Worm (Caenorhabditis elegans) whole organism, young adult: ENCODE data around the gene npr-26.

Experiments
- C17E4.6 ChIP-seq: fragments of 200-800 bp; sonication (Bioruptor generic); IDR thresholded peaks from 2 replicates; pipeline ENCODE4 v1.3.6; 2022; ENCODE audit warnings: missing genetic modification reagents, missing genetic modification characterization, missing compliant biosample characterization
- D2030.7 ChIP-seq: fragments of 200-800 bp; sonication (Bioruptor generic); IDR thresholded peaks from 2 replicates; pipeline ENCODE4 v1.3.6; 2022; ENCODE audit warnings: missing genetic modification reagents, missing genetic modification characterization, missing compliant biosample characterization
- F33H1.4 ChIP-seq: fragments of 200-800 bp; sonication (Bioruptor generic); IDR thresholded peaks from 2 replicates; pipeline ENCODE4 v1.3.6; 2022; ENCODE audit warnings: missing genetic modification reagents, missing genetic modification characterization, missing compliant biosample characterization
- F49E8.2 ChIP-seq: sonication (generic microtip); optimal IDR thresholded peaks from 3 replicates; lab custom pipeline; 2017; ENCODE audit warnings: missing genetic modification characterization, mild to moderate bottlenecking, missing compliant biosample characterization, antibody characterized with exemption, moderate library complexity; ENCODE audit not compliant: insufficient read depth
- F55B11.4 ChIP-seq: sonication (generic microtip); optimal IDR thresholded peaks from 2 replicates; lab custom pipeline; 2016; ENCODE audit warnings: missing compliant biosample characterization, missing genetic modification characterization, borderline replicate concordance; ENCODE audit not compliant: insufficient read depth
- T07F8.4 ChIP-seq: sonication (generic microtip); optimal IDR thresholded peaks from 2 replicates; lab custom pipeline; 2016; ENCODE audit warnings: mild to moderate bottlenecking, missing genetic modification characterization, moderate library complexity, missing compliant biosample characterization
- Y53G8AR.9 ChIP-seq: fragments of 200-800 bp; sonication (Bioruptor generic); conservative IDR thresholded peaks from 2 replicates; pipeline ENCODE4 v1.3.6; 2022; ENCODE audit warnings: missing genetic modification reagents, missing genetic modification characterization, missing compliant biosample characterization
- Y56A3A.18 ChIP-seq: fragments of 200-800 bp; sonication (Bioruptor generic); IDR thresholded peaks from 2 replicates; pipeline ENCODE4 v1.3.6; 2022; ENCODE audit warnings: missing genetic modification reagents, missing genetic modification characterization, missing compliant biosample characterization
- Y79H2A.3 ChIP-seq: fragments of 200-800 bp; sonication (Bioruptor generic); conservative IDR thresholded peaks from 2 replicates; pipeline ENCODE4 v1.3.6; 2022; ENCODE audit warnings: missing genetic modification reagents, missing genetic modification characterization, missing compliant biosample characterization
- Y95B8A.8 ChIP-seq: fragments of 200-800 bp; sonication (Bioruptor generic); IDR thresholded peaks from 2 replicates; pipeline ENCODE4 v1.3.6; 2022; ENCODE audit warnings: missing genetic modification reagents, missing genetic modification characterization, missing compliant biosample characterization
- akir-1 ChIP-seq: fragments of 200-800 bp; sonication (Bioruptor generic); optimal IDR thresholded peaks from 2 replicates; lab custom pipeline; 2018; ENCODE audit warnings: mild to moderate bottlenecking, missing genetic modification characterization, moderate library complexity, missing compliant biosample characterization
- ama-1 ChIP-seq, 3 experiments: fragments of 150-350 bp in 1 of 3; sonication (generic microtip) in 2 of 3; optimal IDR thresholded peaks; 2 replicates each; lab custom pipeline; 2014 to 2018; ENCODE audit warnings: missing biosample characterization in 2 of 3, missing genetic modification characterization in 2 of 3, missing genetic modification reagents in 2 of 3
- attf-5 ChIP-seq: fragments of 200-800 bp; sonication (Bioruptor generic); optimal IDR thresholded peaks from 2 replicates; lab custom pipeline; 2018; ENCODE audit warnings: mild to moderate bottlenecking, missing genetic modification characterization, missing compliant biosample characterization
- bed-2 ChIP-seq: fragments of 200-800 bp; sonication (Bioruptor generic); IDR thresholded peaks from 2 replicates; pipeline ENCODE4 v1.3.6; 2022; ENCODE audit warnings: missing genetic modification reagents, missing genetic modification characterization, missing compliant biosample characterization
- cebp-1 ChIP-seq, 2 experiments: fragments of 200-800 bp in 1 of 2; sonication (Bioruptor generic) in 1 of 2; sonication (generic microtip) in 1 of 2; IDR thresholded peaks in 1 of 2; optimal IDR thresholded peaks in 1 of 2; 2 replicates each; pipeline versions ENCODE4 v1.3.6 to Lab custom; 2017 to 2022; ENCODE audit warnings: missing compliant biosample characterization in 2 of 2, missing genetic modification characterization in 2 of 2, mild to moderate bottlenecking in 1 of 2, missing genetic modification reagents in 1 of 2, moderate library complexity in 1 of 2
- cebp-2 ChIP-seq: fragments of 200-800 bp; sonication (Bioruptor generic); IDR thresholded peaks from 2 replicates; pipeline ENCODE4 v1.3.6; 2022; ENCODE audit warnings: missing genetic modification characterization, missing compliant biosample characterization
- ceh-100 ChIP-seq: fragments of 200-800 bp; sonication (Bioruptor generic); IDR thresholded peaks from 2 replicates; pipeline ENCODE4 v1.3.6; 2022; ENCODE audit warnings: missing genetic modification reagents, missing genetic modification characterization, missing compliant biosample characterization
- ceh-58 ChIP-seq: fragments of 200-800 bp; sonication (Bioruptor generic); IDR thresholded peaks from 2 replicates; pipeline ENCODE4 v1.3.6; 2022; ENCODE audit warnings: missing genetic modification characterization, missing compliant biosample characterization
- die-1 ChIP-seq: sonication (generic microtip); optimal IDR thresholded peaks from 2 replicates; lab custom pipeline; 2016; ENCODE audit warnings: missing genotype, mild to moderate bottlenecking, missing genetic modification characterization, missing compliant biosample characterization
- dpff-1 ChIP-seq: sonication (generic microtip); optimal IDR thresholded peaks from 2 replicates; lab custom pipeline; 2017; ENCODE audit warnings: mild to moderate bottlenecking, missing genetic modification characterization, missing compliant biosample characterization
- egrh-3 ChIP-seq: fragments of 200-800 bp; sonication (Bioruptor generic); IDR thresholded peaks from 2 replicates; pipeline ENCODE4 v1.3.6; 2022; ENCODE audit warnings: missing genetic modification reagents, missing genetic modification characterization, missing compliant biosample characterization
- ekl-4 ChIP-seq: fragments of 200-800 bp; sonication (Bioruptor generic); IDR thresholded peaks from 2 replicates; pipeline ENCODE4 v1.3.6; 2022; ENCODE audit warnings: missing genetic modification reagents, missing genetic modification characterization, missing compliant biosample characterization
- gei-17 ChIP-seq: fragments of 200-800 bp; sonication (Bioruptor generic); optimal IDR thresholded peaks from 2 replicates; lab custom pipeline; 2018; ENCODE audit warnings: mild to moderate bottlenecking, missing genetic modification characterization, missing compliant biosample characterization
- hmg-20 ChIP-seq: fragments of 200-800 bp; sonication (Bioruptor generic); IDR thresholded peaks from 2 replicates; pipeline ENCODE4 v1.3.6; 2022; ENCODE audit warnings: missing genetic modification reagents, missing genetic modification characterization, missing compliant biosample characterization
- lag-1 ChIP-seq: fragments of 200-800 bp; sonication (Bioruptor generic); IDR thresholded peaks from 2 replicates; pipeline ENCODE4 v1.3.6; 2022; ENCODE audit warnings: missing genetic modification reagents, missing genetic modification characterization, missing compliant biosample characterization
- let-607 ChIP-seq, 2 experiments: fragments of 200-800 bp in 1 of 2; sonication (Bioruptor generic) in 1 of 2; sonication (generic microtip) in 1 of 2; optimal IDR thresholded peaks; 2 replicates each; lab custom pipeline; 2016 to 2018; ENCODE audit warnings: mild to moderate bottlenecking in 2 of 2, missing compliant biosample characterization in 2 of 2, missing genetic modification characterization in 2 of 2, moderate library complexity in 2 of 2, missing genotype in 1 of 2
- lin-26 ChIP-seq: fragments of 200-800 bp; sonication (Bioruptor generic); IDR thresholded peaks from 2 replicates; pipeline ENCODE4 v1.3.6; 2022; ENCODE audit warnings: missing genetic modification reagents, missing genetic modification characterization, missing compliant biosample characterization
- lin-40 ChIP-seq: sonication (generic microtip); optimal IDR thresholded peaks from 2 replicates; lab custom pipeline; 2016; ENCODE audit warnings: missing genetic modification characterization, mild to moderate bottlenecking, missing compliant biosample characterization, missing genotype, missing genetic modification reagents
- lir-1 ChIP-seq: fragments of 200-800 bp; sonication (Bioruptor generic); conservative IDR thresholded peaks from 2 replicates; pipeline ENCODE4 v1.3.6; 2022; ENCODE audit warnings: missing genetic modification reagents, missing genetic modification characterization, missing compliant biosample characterization
- nfyb-1 ChIP-seq: fragments of 200-800 bp; sonication (Bioruptor generic); IDR thresholded peaks from 2 replicates; pipeline ENCODE4 v1.3.6; 2022; ENCODE audit warnings: missing genetic modification reagents, missing genetic modification characterization, missing compliant biosample characterization
- nhr-120 ChIP-seq: fragments of 200-800 bp; sonication (Bioruptor generic); IDR thresholded peaks from 2 replicates; pipeline ENCODE4 v1.3.6; 2022; ENCODE audit warnings: missing genetic modification characterization, missing compliant biosample characterization
- nhr-80 ChIP-seq: sonication (generic microtip); optimal IDR thresholded peaks from 2 replicates; lab custom pipeline; 2016; ENCODE audit warnings: missing genetic modification characterization, missing compliant biosample characterization
- pbrm-1 ChIP-seq: fragments of 200-800 bp; sonication (Bioruptor generic); IDR thresholded peaks from 2 replicates; pipeline ENCODE4 v1.3.6; 2022; ENCODE audit warnings: missing genetic modification reagents, missing genetic modification characterization, missing compliant biosample characterization
- rcor-1 ChIP-seq: fragments of 200-800 bp; sonication (Bioruptor generic); IDR thresholded peaks from 2 replicates; pipeline ENCODE4 v1.3.6; 2022; ENCODE audit warnings: missing genetic modification reagents, missing genetic modification characterization, missing compliant biosample characterization
- repo-1 ChIP-seq: sonication (generic microtip); optimal IDR thresholded peaks from 2 replicates; lab custom pipeline; 2017; ENCODE audit warnings: mild to moderate bottlenecking, missing genetic modification characterization, missing compliant biosample characterization
- sdz-38 ChIP-seq: sonication (generic microtip); optimal IDR thresholded peaks from 2 replicates; lab custom pipeline; 2016; ENCODE audit warnings: missing genotype, missing genetic modification characterization, missing compliant biosample characterization
- tbx-9 ChIP-seq: sonication (generic microtip); optimal IDR thresholded peaks from 2 replicates; lab custom pipeline; 2016; ENCODE audit warnings: borderline replicate concordance, missing genetic modification characterization, inconsistent platforms, missing compliant biosample characterization
- tlf-1 ChIP-seq: fragments of 200-800 bp; sonication (Bioruptor generic); optimal IDR thresholded peaks from 2 replicates; lab custom pipeline; 2018; ENCODE audit warnings: mild to moderate bottlenecking, missing genetic modification characterization, missing compliant biosample characterization
- xnd-1 ChIP-seq: sonication (generic microtip); optimal IDR thresholded peaks from 2 replicates; lab custom pipeline; 2016; ENCODE audit warnings: missing genotype, missing genetic modification reagents, missing genetic modification characterization, missing compliant biosample characterization
- zim-3 ChIP-seq: sonication (generic microtip); optimal IDR thresholded peaks from 2 replicates; lab custom pipeline; 2017; ENCODE audit warnings: mild to moderate bottlenecking, missing genetic modification characterization, moderate library complexity, missing compliant biosample characterization
- ztf-28 ChIP-seq: fragments of 200-800 bp; sonication (Bioruptor generic); IDR thresholded peaks from 2 replicates; pipeline ENCODE4 v1.3.6; 2022; ENCODE audit warnings: missing genetic modification reagents, missing genetic modification characterization, missing compliant biosample characterization

Gene npr-26

ce11 chrIV:17427423-17427822, 9.8 kb upstream of the npr-26 start, which contains the start of gene C06A12.3:
Gene C06A12.3 (plus strand): TSS chrIV:17427723.
- TF ChIP-seq F33H1.4 (no peak), tlf-1 (GFP tag; lab: Kevin White, UChicago) (no peak), attf-5 (GFP tag; lab: Kevin White, UChicago) (no peak), dpff-1 (tag; lab: Kevin White, UChicago) (no peak), T07F8.4 (no peak), Y95B8A.8 (GFP tag; lab: Robert Waterston, UW) (no peak), rcor-1 (GFP tag; lab: Robert Waterston, UW) (no peak), lin-40 (tag; lab: Kevin White, UChicago) (no peak), D2030.7 (GFP tag; lab: Robert Waterston, UW) (no peak), zim-3 (tag; lab: Kevin White, UChicago) (no peak), F55B11.4 (no peak)

- TF ChIP-seq nhr-80 (tag; lab: Kevin White, UChicago) = no peak
- TF ChIP-seq akir-1 (GFP tag; lab: Kevin White, UChicago) = no peak
- no peak for TF ChIP-seq repo-1 (tag; lab: Kevin White, UChicago)
- no peak for TF ChIP-seq Y79H2A.3 (GFP tag; lab: Robert Waterston, UW)
- TF ChIP-seq F49E8.2 (tag; lab: Kevin White, UChicago) = no peak
- no peak for TF ChIP-seq egrh-3 (GFP tag; lab: Robert Waterston, UW)
- TF ChIP-seq nfyb-1 (GFP tag; lab: Robert Waterston, UW) = no peak
- TF ChIP-seq let-607 (tag; optimal IDR thresholded peaks at IDR 0.05; lab: Kevin White, UChicago) = no peak
- TF ChIP-seq gei-17 (GFP tag; lab: Kevin White, UChicago) = no peak
- TF ChIP-seq hmg-20 (GFP tag; lab: Robert Waterston, UW) = no peak
Measured at ce11 chrIV:17426970-17427369, 9.3 kb upstream of the npr-26 start.

- no peak for TF ChIP-seq Y53G8AR.9
- no peak for TF ChIP-seq ztf-28 (GFP tag; lab: Robert Waterston, UW)
- no peak for TF ChIP-seq pbrm-1
- TF ChIP-seq ekl-4 (GFP tag; lab: Robert Waterston, UW) = no peak
- TF ChIP-seq nhr-120 (GFP tag; lab: Robert Waterston, UW) = no peak
- TF ChIP-seq cebp-1 (GFP tag; IDR thresholded peaks at IDR 0.05; lab: Robert Waterston, UW) = no peak
- no peak for TF ChIP-seq cebp-1 (tag; optimal IDR thresholded peaks at IDR 0.05; lab: Kevin White, UChicago)
- TF ChIP-seq bed-2 (GFP tag; lab: Robert Waterston, UW) = no peak
- no peak for TF ChIP-seq nfyb-1 (GFP tag; lab: Robert Waterston, UW)
- TF ChIP-seq lin-26 (GFP tag; lab: Robert Waterston, UW) = no peak
Measured at ce11 chrIV:17413343-17413742, 4.3 kb downstream of the npr-26 start.

ce11 chrIV:17407491-17407890, 10.1 kb downstream of the npr-26 start, which contains the start of gene T02D1.9:
Gene T02D1.9 (minus strand): TSS chrIV:17407591.
- no peak for TF ChIP-seq egrh-3 (GFP tag; lab: Robert Waterston, UW)
- no peak for TF ChIP-seq lir-1
- TF ChIP-seq xnd-1 = no peak
- no peak for TF ChIP-seq cebp-2 (GFP tag; lab: Robert Waterston, UW)
- TF ChIP-seq tbx-9 (tag; lab: Kevin White, UChicago) = no peak
- no peak for TF ChIP-seq Y56A3A.18
- TF ChIP-seq C17E4.6 (GFP tag; lab: Robert Waterston, UW) = no peak
- TF ChIP-seq sdz-38 (tag; lab: Kevin White, UChicago) = no peak
- no peak for TF ChIP-seq ceh-100 (GFP tag; lab: Robert Waterston, UW)
- no peak for TF ChIP-seq ceh-58 (GFP tag; lab: Robert Waterston, UW)
- no peak for TF ChIP-seq die-1
- no peak for TF ChIP-seq gei-17 (GFP tag; lab: Kevin White, UChicago)
- TF ChIP-seq lag-1 (GFP tag; lab: Robert Waterston, UW) = no peak
- no peak for TF ChIP-seq ama-1 (optimal IDR thresholded peaks at IDR 0.05; lab: Kevin White, UChicago)
- no peak for TF ChIP-seq ama-1 (GFP tag; optimal IDR thresholded peaks at IDR 0.05; lab: Kevin White, UChicago)
- TF ChIP-seq repo-1 (tag; lab: Kevin White, UChicago) = no peak
